Fruit fly (Drosophila melanogaster) whole organism, embryonic: ENCODE results near the gene GluProRS.

Experiments
- Ada2b ChIP-seq: fragments of 200-800 bp; sonication (Bioruptor generic); IDR thresholded peaks from 2 replicates; pipeline ENCODE4 v1.3.6; 2022; ENCODE audit warnings: missing biosample characterization, missing genetic modification characterization
- Antp ChIP-seq: fragments of 200-800 bp; sonication (Bioruptor generic); optimal IDR thresholded peaks from 3 replicates; lab custom pipeline; 2016; ENCODE audit warnings: missing biosample characterization, missing genetic modification characterization
- CG11504 ChIP-seq: fragments of 200-800 bp; sonication (Bioruptor generic); optimal IDR thresholded peaks from 3 replicates; lab custom pipeline; 2019; ENCODE audit warnings: missing biosample characterization, mild to moderate bottlenecking, missing genetic modification characterization, moderate library complexity
- CG11695 ChIP-seq: fragments of 200-800 bp; sonication (Bioruptor generic); IDR thresholded peaks from 3 replicates; pipeline ENCODE4 v1.3.6; 2022; ENCODE audit warnings: missing biosample characterization, missing genetic modification characterization
- CG12391 ChIP-seq: fragments of 200-800 bp; sonication (Bioruptor generic); optimal IDR thresholded peaks from 3 replicates; lab custom pipeline; 2018; ENCODE audit warnings: missing biosample characterization, mild to moderate bottlenecking, missing genetic modification characterization, moderate library complexity
- CG12942 ChIP-seq: fragments of 200-800 bp; sonication (Bioruptor generic); optimal IDR thresholded peaks from 3 replicates; lab custom pipeline; 2016; ENCODE audit warnings: missing biosample characterization, missing genetic modification characterization
- CG17361 ChIP-seq: fragments of 200-800 bp; sonication (Bioruptor generic); IDR thresholded peaks from 3 replicates; pipeline ENCODE4 v1.3.6; 2022; ENCODE audit warnings: missing biosample characterization, missing genetic modification characterization
- CG17829 ChIP-seq: fragments of 200-800 bp; optimal IDR thresholded peaks from 2 replicates; lab custom pipeline; 2019; ENCODE audit warnings: missing biosample characterization, mild to moderate bottlenecking, missing genetic modification characterization, moderate library complexity
- CG30403 ChIP-seq: fragments of 200-800 bp; sonication (Bioruptor generic); optimal IDR thresholded peaks from 3 replicates; lab custom pipeline; 2016; ENCODE audit warnings: missing biosample characterization, missing genetic modification characterization
- CG32532 ChIP-seq: fragments of 200-800 bp; sonication (Bioruptor generic); IDR thresholded peaks from 2 replicates; pipeline ENCODE4 v1.3.6; 2022; ENCODE audit warnings: missing biosample characterization, missing genetic modification characterization
- CG4730 ChIP-seq: fragments of 200-800 bp; sonication (Bioruptor generic); IDR thresholded peaks from 2 replicates; pipeline ENCODE4 v1.3.6; 2022; ENCODE audit warnings: missing biosample characterization, missing genetic modification characterization
- CG6272 ChIP-seq: fragments of 200-800 bp; sonication (Bioruptor generic); IDR thresholded peaks from 2 replicates; pipeline ENCODE4 v1.3.6; 2022; ENCODE audit warnings: missing biosample characterization, missing genetic modification characterization
- CG6854 ChIP-seq: fragments of 200-800 bp; sonication (Bioruptor generic); optimal IDR thresholded peaks from 3 replicates; lab custom pipeline; 2017; ENCODE audit warnings: missing biosample characterization, mild to moderate bottlenecking, missing genetic modification characterization
- CG7839 ChIP-seq: fragments of 200-800 bp; sonication (Bioruptor generic); optimal IDR thresholded peaks from 3 replicates; lab custom pipeline; 2018; ENCODE audit warnings: missing biosample characterization, mild to moderate bottlenecking, missing genetic modification characterization, moderate library complexity
- CG7928 ChIP-seq: fragments of 200-800 bp; sonication (Bioruptor generic); optimal IDR thresholded peaks from 2 replicates; lab custom pipeline; 2017; ENCODE audit warnings: missing biosample characterization, mild to moderate bottlenecking, missing genetic modification characterization
- CG9215 ChIP-seq: fragments of 200-800 bp; sonication (Bioruptor generic); IDR thresholded peaks from 2 replicates; pipeline ENCODE4 v1.3.6; 2022; ENCODE audit warnings: missing biosample characterization, missing genetic modification characterization
- CG9437 ChIP-seq: fragments of 200-800 bp; sonication (Bioruptor generic); optimal IDR thresholded peaks from 2 replicates; lab custom pipeline; 2018; ENCODE audit warnings: missing biosample characterization, mild to moderate bottlenecking, missing genetic modification characterization
- CG9609 ChIP-seq: fragments of 200-800 bp; sonication (Bioruptor generic); optimal IDR thresholded peaks from 3 replicates; lab custom pipeline; 2016; ENCODE audit warnings: missing biosample characterization, missing genetic modification characterization
- CG9932 ChIP-seq: fragments of 200-800 bp; sonication (Bioruptor generic); IDR thresholded peaks from 2 replicates; pipeline ENCODE4 v1.3.6; 2022; ENCODE audit warnings: missing biosample characterization, missing genetic modification characterization
- CTCF ChIP-seq: fragments of 200-800 bp; sonication (Bioruptor generic); optimal IDR thresholded peaks from 2 replicates; lab custom pipeline; 2017; ENCODE audit warnings: missing biosample characterization, mild to moderate bottlenecking, missing genetic modification characterization, moderate library complexity
- D19B ChIP-seq: fragments of 200-800 bp; sonication (Bioruptor generic); optimal IDR thresholded peaks from 2 replicates; lab custom pipeline; 2017; ENCODE audit warnings: missing biosample characterization, mild to moderate bottlenecking, missing genetic modification characterization
- Drgx ChIP-seq: fragments of 200-800 bp; sonication (Bioruptor generic); IDR thresholded peaks from 2 replicates; pipeline ENCODE4 v1.3.6; 2022; ENCODE audit warnings: missing biosample characterization, missing genetic modification characterization
- Fer2 ChIP-seq: fragments of 200-800 bp; sonication (Bioruptor generic); optimal IDR thresholded peaks from 2 replicates; lab custom pipeline; 2018; ENCODE audit warnings: missing biosample characterization, mild to moderate bottlenecking, missing genetic modification characterization, moderate library complexity
- Fer3 ChIP-seq: fragments of 200-800 bp; sonication (Bioruptor generic); optimal IDR thresholded peaks from 2 replicates; lab custom pipeline; 2018; ENCODE audit warnings: missing biosample characterization, mild to moderate bottlenecking, missing genetic modification characterization, moderate library complexity
- H15 ChIP-seq: fragments of 200-800 bp; sonication (Bioruptor generic); IDR thresholded peaks from 3 replicates; pipeline ENCODE4 v1.3.6; 2022; ENCODE audit warnings: missing biosample characterization, missing genetic modification characterization
- Hr51 ChIP-seq, 2 experiments: fragments of 200-800 bp; sonication (Bioruptor generic); optimal IDR thresholded peaks; 2 replicates in 1 of 2; 3 replicates in 1 of 2; lab custom pipeline; 2016 to 2018; ENCODE audit warnings: missing biosample characterization in 2 of 2, missing genetic modification characterization in 2 of 2, mild to moderate bottlenecking in 1 of 2, moderate library complexity in 1 of 2
- Hsf ChIP-seq: fragments of 200-800 bp; sonication (Bioruptor generic); optimal IDR thresholded peaks from 3 replicates; lab custom pipeline; 2016; ENCODE audit warnings: missing biosample characterization, missing genetic modification characterization
- Meics ChIP-seq: fragments of 200-800 bp; sonication (Bioruptor generic); optimal IDR thresholded peaks from 2 replicates; lab custom pipeline; 2017; ENCODE audit warnings: missing biosample characterization, mild to moderate bottlenecking, missing genetic modification characterization
- Mrtf ChIP-seq: fragments of 200-800 bp; sonication (Bioruptor generic); IDR thresholded peaks from 3 replicates; pipeline ENCODE4 v1.3.6; 2022; ENCODE audit warnings: missing biosample characterization, missing genetic modification characterization
- Pdp1 ChIP-seq, 2 experiments: fragments of 200-800 bp; sonication (Bioruptor generic); optimal IDR thresholded peaks; 3 replicates each; lab custom pipeline; 2016; ENCODE audit warnings: missing biosample characterization in 2 of 2, missing genetic modification characterization in 2 of 2, mild to moderate bottlenecking in 1 of 2, moderate library complexity in 1 of 2
- Ravus ChIP-seq: fragments of 200-800 bp; sonication (Bioruptor generic); IDR thresholded peaks from 2 replicates; pipeline ENCODE4 v1.3.6; 2022; ENCODE audit warnings: missing biosample characterization, missing genetic modification characterization
- Trl ChIP-seq, 3 experiments: fragments of >200 bp in 2 of 3; fragments of 200-800 bp in 1 of 3; sonication (Bioruptor generic) in 1 of 3; optimal IDR thresholded peaks; 2 replicates in 1 of 3; 3 replicates in 2 of 3; lab custom pipeline; 2016 to 2017; ENCODE audit warnings: missing biosample characterization in 1 of 3, missing genetic modification characterization in 1 of 3
- amos ChIP-seq: fragments of 200-800 bp; sonication (Bioruptor generic); IDR thresholded peaks from 2 replicates; pipeline ENCODE4 v1.3.6; 2022; ENCODE audit warnings: missing biosample characterization, missing genetic modification characterization; ENCODE audit not compliant: partially characterized antibody
- bigmax ChIP-seq: fragments of 200-800 bp; sonication (Bioruptor generic); optimal IDR thresholded peaks from 2 replicates; lab custom pipeline; 2018; ENCODE audit warnings: missing biosample characterization, mild to moderate bottlenecking, missing genetic modification characterization
- chn ChIP-seq: fragments of 200-800 bp; sonication (Bioruptor generic); optimal IDR thresholded peaks from 2 replicates; lab custom pipeline; 2016; ENCODE audit warnings: missing biosample characterization, missing genetic modification characterization
- corto ChIP-seq: fragments of 200-800 bp; sonication (Bioruptor generic); optimal IDR thresholded peaks from 2 replicates; lab custom pipeline; 2016; ENCODE audit warnings: missing biosample characterization, mild to moderate bottlenecking, missing genetic modification characterization, moderate library complexity
- dimm ChIP-seq: fragments of 200-800 bp; sonication (Bioruptor generic); IDR thresholded peaks from 2 replicates; pipeline ENCODE4 v1.3.6; 2022; ENCODE audit warnings: missing biosample characterization, missing genetic modification characterization
- disco-r ChIP-seq: fragments of 200-800 bp; sonication (Bioruptor generic); optimal IDR thresholded peaks from 2 replicates; lab custom pipeline; 2016; ENCODE audit warnings: missing biosample characterization, missing genetic modification characterization
- dmrt99B ChIP-seq: fragments of 200-800 bp; sonication (Bioruptor generic); optimal IDR thresholded peaks from 2 replicates; lab custom pipeline; 2018; ENCODE audit warnings: missing biosample characterization, mild to moderate bottlenecking, missing genetic modification characterization, moderate library complexity
- ems ChIP-seq: fragments of 200-800 bp; sonication (Bioruptor generic); optimal IDR thresholded peaks from 3 replicates; lab custom pipeline; 2016; ENCODE audit warnings: missing biosample characterization, missing genetic modification characterization
- esg ChIP-seq: fragments of 200-800 bp; sonication (Bioruptor generic); conservative IDR thresholded peaks from 2 replicates; pipeline ENCODE4 v1.3.6; 2022; ENCODE audit warnings: missing biosample characterization, missing genetic modification characterization
- fd3F ChIP-seq: fragments of 200-800 bp; sonication (Bioruptor generic); optimal IDR thresholded peaks from 2 replicates; lab custom pipeline; 2018; ENCODE audit warnings: missing biosample characterization, mild to moderate bottlenecking, missing genetic modification characterization, moderate library complexity
- fd96Cb ChIP-seq: fragments of 200-800 bp; sonication (Bioruptor generic); optimal IDR thresholded peaks from 2 replicates; lab custom pipeline; 2018; ENCODE audit warnings: missing biosample characterization, mild to moderate bottlenecking, missing genetic modification characterization, moderate library complexity
- kay ChIP-seq: fragments of 200-800 bp; sonication (Bioruptor generic); optimal IDR thresholded peaks from 2 replicates; lab custom pipeline; 2016; ENCODE audit warnings: missing biosample characterization, missing genetic modification characterization
- lilli ChIP-seq: fragments of 200-800 bp; sonication (Bioruptor generic); optimal IDR thresholded peaks from 3 replicates; lab custom pipeline; 2016; ENCODE audit warnings: missing biosample characterization, missing genetic modification characterization
- lola ChIP-seq, 3 experiments: fragments of >200 bp in 2 of 3; fragments of 200-800 bp in 1 of 3; sonication (Bioruptor generic) in 1 of 3; optimal IDR thresholded peaks; 2 replicates each; lab custom pipeline; 2017 to 2019; ENCODE audit warnings: missing biosample characterization in 3 of 3, missing genetic modification characterization in 3 of 3, mild to moderate bottlenecking in 1 of 3, moderate library complexity in 1 of 3
- oc ChIP-seq: fragments of 200-800 bp; sonication (Bioruptor generic); optimal IDR thresholded peaks from 2 replicates; lab custom pipeline; 2018; ENCODE audit warnings: missing biosample characterization, mild to moderate bottlenecking, missing genetic modification characterization, moderate library complexity
- sens ChIP-seq: fragments of 200-800 bp; sonication (Bioruptor generic); peaks from one replicate; lab custom pipeline; 2016; ENCODE audit warnings: missing biosample characterization, missing genetic modification characterization
- twi ChIP-seq: fragments of 200-800 bp; optimal IDR thresholded peaks from 2 replicates; lab custom pipeline; 2019; ENCODE audit warnings: missing biosample characterization, mild to moderate bottlenecking, missing genetic modification characterization, moderate library complexity
- vnd ChIP-seq: fragments of 200-800 bp; sonication (Bioruptor generic); IDR thresholded peaks from 3 replicates; pipeline ENCODE4 v1.3.6; 2022; ENCODE audit warnings: missing biosample characterization, missing genetic modification characterization; ENCODE audit not compliant: partially characterized antibody
- wor ChIP-seq: fragments of 200-800 bp; sonication (Bioruptor generic); IDR thresholded peaks from 2 replicates; pipeline ENCODE4 v1.3.6; 2022; ENCODE audit warnings: missing biosample characterization, missing genetic modification characterization

Gene GluProRS

DNA sequence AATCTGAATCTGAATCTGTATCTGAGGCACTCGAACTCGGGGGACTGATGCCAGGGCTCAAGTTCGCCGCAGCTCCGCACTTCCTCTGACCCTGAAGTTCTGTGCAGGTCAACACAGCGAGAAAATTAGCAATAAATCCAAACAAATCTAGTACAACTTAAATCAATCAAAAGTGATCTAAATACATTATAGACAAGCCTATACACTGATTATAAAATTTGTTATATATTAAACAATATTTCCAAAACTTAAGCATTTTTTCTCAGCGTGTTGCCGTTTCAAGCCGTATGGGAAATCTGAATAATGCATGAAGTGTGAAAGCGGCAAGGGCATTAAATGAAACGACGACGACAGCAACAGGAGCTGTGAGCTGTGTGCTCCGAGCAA is 43.2 kb downstream of the GluProRS start (continued):
- TF ChIP-seq Hsf (GFP tag; lab: Kevin White, UChicago), result no peak
- no peak for TF ChIP-seq Mrtf (GFP tag; lab: Robert Waterston, UW)
- TF ChIP-seq Fer2 (tag; lab: Kevin White, UChicago), result no peak
- no peak for TF ChIP-seq CG6854 (GFP tag; lab: Kevin White, UChicago)
- TF ChIP-seq twi (tag; lab: Kevin White, UChicago), result no peak
- TF ChIP-seq Ada2b (GFP tag; lab: Robert Waterston, UW), result peak; percentile 42; the same call in 1 of the 2 replicates
- no peak for TF ChIP-seq CG9609 (GFP tag; lab: Kevin White, UChicago)
- TF ChIP-seq CG11504, result peak; percentile 54
- peak; percentile 6 for TF ChIP-seq Fer3
- TF ChIP-seq CG32532 (GFP tag; lab: Robert Waterston, UW), result peak; percentile 50
- no peak for TF ChIP-seq CG12942 (GFP tag; lab: Kevin White, UChicago)
- no peak for TF ChIP-seq CG9215
- TF ChIP-seq lilli (GFP tag; lab: Kevin White, UChicago), result peak; percentile 19
- TF ChIP-seq H15, result 0 out of 3 replicates have a peak, but pooled peaks have one; percentile 26
- peak; percentile 39; the same call in 1 of the 2 replicates for TF ChIP-seq esg (GFP tag; lab: Robert Waterston, UW)
- peak; percentile 19; the same call in 1 of the 2 replicates for TF ChIP-seq Ravus (GFP tag; lab: Robert Waterston, UW)
- no peak for TF ChIP-seq Trl (optimal IDR thresholded peaks at IDR 0.05; lab: Kevin White, UChicago)
- peak; percentile 7 for TF ChIP-seq Trl (GFP tag; optimal IDR thresholded peaks at IDR 0.05; lab: Kevin White, UChicago)
- no peak for TF ChIP-seq CG17361 (GFP tag; lab: Robert Waterston, UW)
- TF ChIP-seq Drgx, result peak; percentile 49
- peak; percentile 43 for TF ChIP-seq Meics
- 0 out of 2 replicates have a peak, but pooled peaks have one; percentile 20 for TF ChIP-seq wor (GFP tag; lab: Robert Waterston, UW)
- TF ChIP-seq corto (GFP tag; lab: Kevin White, UChicago), result peak; percentile 91
- TF ChIP-seq CG6272, result no peak
- TF ChIP-seq bigmax (GFP tag; lab: Kevin White, UChicago), result no peak
- TF ChIP-seq oc, result no peak
- TF ChIP-seq CG17829 (tag; lab: Kevin White, UChicago), result peak; percentile 2
- TF ChIP-seq Antp (GFP tag; lab: Kevin White, UChicago), result no peak
- TF ChIP-seq Pdp1 (GFP tag; optimal IDR thresholded peaks at IDR 0.05; lab: Kevin White, UChicago), result peak; percentile 13 to 21
- TF ChIP-seq CG9932 (GFP tag; lab: Robert Waterston, UW), result peak; percentile 57
- TF ChIP-seq ems (GFP tag; lab: Kevin White, UChicago), result peak; percentile 29
- TF ChIP-seq lola (GFP tag; optimal IDR thresholded peaks at IDR 0.05; lab: Kevin White, UChicago), result no peak
- no peak for TF ChIP-seq vnd (GFP tag; lab: Robert Waterston, UW)
- TF ChIP-seq fd96Cb, result peak; percentile 23
- TF ChIP-seq CG7928 (GFP tag; lab: Kevin White, UChicago), result no peak
- TF ChIP-seq D19B, result no peak
- TF ChIP-seq CTCF, result no peak
- 0 out of 3 replicates have a peak, but pooled peaks have one; percentile 18 for TF ChIP-seq CG11695 (GFP tag; lab: Robert Waterston, UW)
- TF ChIP-seq CG4730, result no peak
- peak; percentile 57 for TF ChIP-seq sens (GFP tag; lab: Kevin White, UChicago)
- TF ChIP-seq fd3F (GFP tag; lab: Kevin White, UChicago), result no peak
- TF ChIP-seq kay (GFP tag; lab: Kevin White, UChicago), result no peak
- TF ChIP-seq disco-r (GFP tag; lab: Kevin White, UChicago), result no peak
- no peak for TF ChIP-seq amos (GFP tag; lab: Robert Waterston, UW)
- TF ChIP-seq dimm (GFP tag; lab: Robert Waterston, UW), result no peak
- TF ChIP-seq CG30403 (GFP tag; lab: Kevin White, UChicago), result peak; percentile 48
- no peak for TF ChIP-seq chn (GFP tag; lab: Kevin White, UChicago)
- peak; percentile 31 for TF ChIP-seq CG12391 (tag; lab: Kevin White, UChicago)
- no peak for TF ChIP-seq CG9437 (GFP tag; lab: Kevin White, UChicago)
- TF ChIP-seq CG7839, result peak; percentile 49
- TF ChIP-seq dmrt99B, result peak; percentile 38
- TF ChIP-seq Hr51 (GFP tag; optimal IDR thresholded peaks at IDR 0.05; lab: Kevin White, UChicago), result peak in 1 of 2 experiments; percentile 36
